In genomic region chr3R:30191047-30191446, dm6 we compare ENCODE assay signal across 1 fruit fly cellular context.
TF ChIP-seq lines count a peak whose summit lies in the region.

CG9747 (minus strand) TSS chr3R:30191252.

TF ChIP-seq in whole organism, embryonic, 481 proteins besides CTCF, POLR2A, EP300 and RAD21 (continued from another document):
- TF ChIP-seq bbx (GFP tag; IDR thresholded peaks at IDR 0.05; lab: Robert Waterston, UW; ENCODE audit: partially characterized antibody), result peak; percentile 28; the same call in 1 of the 2 replicates
- 0 out of 2 replicates have a peak, but pooled peaks have one; percentile 9 for TF ChIP-seq crol (GFP tag; IDR thresholded peaks at IDR 0.05; lab: Robert Waterston, UW)
- TF ChIP-seq CG9932 (GFP tag; IDR thresholded peaks at IDR 0.05; lab: Robert Waterston, UW), result peak; percentile 4; the same call in 1 of the 2 replicates
- no peak for TF ChIP-seq Bteb2 (GFP tag; optimal IDR thresholded peaks at IDR 0.05; lab: Kevin White, UChicago)
- peak; percentile 11 for TF ChIP-seq CG13296 (GFP tag; optimal IDR thresholded peaks at IDR 0.05; lab: Kevin White, UChicago)
- TF ChIP-seq CG8290 (GFP tag; optimal IDR thresholded peaks at IDR 0.05; lab: Kevin White, UChicago), result no peak
- TF ChIP-seq CG8290 (tag; optimal IDR thresholded peaks at IDR 0.05; lab: Kevin White, UChicago), result peak in 1 of 2 experiments; percentile 10
- TF ChIP-seq pnt (GFP tag; optimal IDR thresholded peaks at IDR 0.05; lab: Kevin White, UChicago), result no peak
- TF ChIP-seq slbo (GFP tag; IDR thresholded peaks at IDR 0.05; lab: Robert Waterston, UW), result 0 out of 2 replicates have a peak, but pooled peaks have one; percentile 3
- TF ChIP-seq CG8359 (GFP tag; optimal IDR thresholded peaks at IDR 0.05; lab: Kevin White, UChicago; ENCODE audit: borderline replicate concordance), result no peak
- peak; percentile 98 for TF ChIP-seq CG8281 (tag; optimal IDR thresholded peaks at IDR 0.05; lab: Kevin White, UChicago)
- no peak for TF ChIP-seq CG6854 (GFP tag; optimal IDR thresholded peaks at IDR 0.05; lab: Kevin White, UChicago)
- TF ChIP-seq abd-A (tag; optimal IDR thresholded peaks at IDR 0.05; lab: Kevin White, UChicago), result peak; percentile 58
- no peak for TF ChIP-seq CG13424 (tag; optimal IDR thresholded peaks at IDR 0.05; lab: Kevin White, UChicago)
- peak; percentile 92 for TF ChIP-seq pros (GFP tag; optimal IDR thresholded peaks at IDR 0.05; lab: Kevin White, UChicago)
- peak; percentile 43 for TF ChIP-seq ftz-f1 (GFP tag; optimal IDR thresholded peaks at IDR 0.05; lab: Kevin White, UChicago)
- no peak for TF ChIP-seq phol (tag; optimal IDR thresholded peaks at IDR 0.05; lab: Kevin White, UChicago)
TF ChIP-seq in whole organism, embryonic: peak in this region for 27.
